Fruit fly (Drosophila melanogaster): ENCODE results near the gene Glyat.

DNA sequence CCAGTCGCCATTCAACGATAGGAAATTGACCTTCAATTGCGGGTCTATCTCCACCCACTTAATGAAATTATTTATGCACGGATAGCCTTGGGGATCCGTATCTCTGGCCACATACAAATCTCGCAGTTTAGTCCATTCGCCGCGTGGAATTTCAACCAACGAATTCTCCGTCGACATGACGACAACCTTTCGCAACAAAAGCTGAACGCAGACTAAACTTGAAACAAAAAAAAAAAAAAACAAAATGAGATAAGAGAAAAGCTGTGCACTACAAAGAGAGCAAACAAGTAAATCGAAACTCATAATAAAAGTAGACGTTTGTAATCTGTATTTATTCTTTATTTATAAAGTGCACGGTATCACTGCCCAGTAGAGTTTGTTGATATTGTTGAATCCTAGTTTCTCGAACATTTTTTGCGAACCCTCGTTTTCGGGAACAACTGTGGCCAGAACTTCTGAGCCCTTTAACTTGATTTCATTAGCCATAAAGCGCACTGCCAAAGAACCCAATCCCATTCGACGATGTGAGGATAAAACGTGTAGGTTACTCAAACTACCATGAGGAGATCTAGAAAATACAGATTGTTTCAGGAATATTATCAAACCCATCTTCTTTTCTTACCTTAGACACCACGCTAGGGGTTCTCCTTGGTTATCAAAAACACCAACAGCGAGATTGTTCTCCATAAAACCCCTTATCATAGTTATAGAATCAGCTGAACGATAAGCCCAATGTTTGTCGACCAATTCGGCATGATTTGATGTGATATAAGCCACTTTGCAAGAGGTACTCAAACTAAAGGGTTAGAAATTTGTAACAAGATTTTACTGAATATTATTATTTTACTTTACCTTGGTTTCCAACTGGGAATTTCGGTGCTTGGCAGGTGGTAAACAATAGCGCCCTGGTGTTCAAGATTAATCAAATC is 905 bp downstream of the Glyat start, which contains the start of gene CG12560:
- TF ChIP-seq ovo (GFP tag; optimal IDR thresholded peaks at IDR 0.05) (no peak), Crg-1 (GFP tag; optimal IDR thresholded peaks at IDR 0.05) (no peak), cic (GFP tag; optimal IDR thresholded peaks at IDR 0.05) (peak; percentile 32), CG33017 (tag; optimal IDR thresholded peaks at IDR 0.05) (peak; percentile 36), CG7101 (tag; optimal IDR thresholded peaks at IDR 0.05) (peak; percentile 22), CG14711 (tag; optimal IDR thresholded peaks at IDR 0.05) (no peak), pad (GFP tag; optimal IDR thresholded peaks at IDR 0.05) (no peak), CG5204 (GFP tag; optimal IDR thresholded peaks at IDR 0.05) (no peak)
